Worm (Caenorhabditis elegans) whole organism, L2 larva: Measurements from ENCODE around the gene C16B8.3.

ENCODE experiments used
- C34F6.9 ChIP-seq: fragments of 150-350 bp; optimal IDR thresholded peaks from 2 replicates; lab custom pipeline; 2014; ENCODE audit warnings: missing biosample characterization, missing genetic modification characterization
- F13H6.1 ChIP-seq: sonication (generic microtip); optimal IDR thresholded peaks from 2 replicates; lab custom pipeline; 2016; ENCODE audit warnings: missing genetic modification characterization, missing compliant biosample characterization
- R02D3.7 ChIP-seq: fragments of 150-350 bp; optimal IDR thresholded peaks from 2 replicates; lab custom pipeline; 2014; ENCODE audit warnings: missing biosample characterization, missing genetic modification characterization
- Y55F3AM.14 ChIP-seq: fragments of 200-800 bp; sonication (Bioruptor generic); optimal IDR thresholded peaks from 2 replicates; lab custom pipeline; 2018; ENCODE audit warnings: mild to moderate bottlenecking, missing genetic modification characterization, missing compliant biosample characterization
- ZK546.5 ChIP-seq: sonication (generic microtip); optimal IDR thresholded peaks from 2 replicates; lab custom pipeline; 2017; ENCODE audit warnings: missing biosample characterization, missing genetic modification characterization
- alr-1 ChIP-seq: fragments of 150-350 bp; optimal IDR thresholded peaks from 2 replicates; lab custom pipeline; 2014; ENCODE audit warnings: missing biosample characterization, missing genetic modification characterization
- ceh-16 ChIP-seq: fragments of 150-350 bp; optimal IDR thresholded peaks from 2 replicates; lab custom pipeline; 2014; ENCODE audit warnings: missing biosample characterization, missing genetic modification characterization
- ceh-82 ChIP-seq: fragments of 150-350 bp; optimal IDR thresholded peaks from 2 replicates; lab custom pipeline; 2014; ENCODE audit warnings: missing biosample characterization, missing genetic modification characterization
- crh-2 ChIP-seq: sonication (generic microtip); optimal IDR thresholded peaks from 2 replicates; lab custom pipeline; 2017; ENCODE audit warnings: missing biosample characterization, missing genetic modification characterization
- dmd-4 ChIP-seq: sonication (generic microtip); optimal IDR thresholded peaks from 2 replicates; lab custom pipeline; 2017; ENCODE audit warnings: missing biosample characterization, missing genetic modification characterization
- egl-27 ChIP-seq: sonication (generic microtip); optimal IDR thresholded peaks from 3 replicates; lab custom pipeline; 2017; ENCODE audit warnings: missing biosample characterization, missing genetic modification reagents, missing genetic modification characterization
- elt-1 ChIP-seq: fragments of 150-350 bp; optimal IDR thresholded peaks from 2 replicates; lab custom pipeline; 2014; ENCODE audit warnings: missing biosample characterization, missing genetic modification characterization
- elt-3 ChIP-seq: sonication (generic microtip); optimal IDR thresholded peaks from 2 replicates; lab custom pipeline; 2017; ENCODE audit warnings: missing biosample characterization, missing genetic modification characterization
- fos-1 ChIP-seq: fragments of 150-350 bp; optimal IDR thresholded peaks from 2 replicates; lab custom pipeline; 2014; ENCODE audit warnings: missing biosample characterization, missing genetic modification characterization
- gmeb-1 ChIP-seq: fragments of 150-350 bp; optimal IDR thresholded peaks from 2 replicates; lab custom pipeline; 2014; ENCODE audit warnings: missing biosample characterization, missing genetic modification characterization
- lin-11 ChIP-seq: fragments of 150-350 bp; sonication (generic microtip); optimal IDR thresholded peaks from 2 replicates; lab custom pipeline; 2014; ENCODE audit warnings: missing biosample characterization, missing genetic modification characterization, inconsistent platforms, mixed read lengths
- lin-13 ChIP-seq: fragments of 150-350 bp; optimal IDR thresholded peaks from 2 replicates; lab custom pipeline; 2014; ENCODE audit warnings: missing biosample characterization, missing genetic modification reagents, missing genetic modification characterization
- lsy-2 ChIP-seq, 2 experiments: fragments of 150-350 bp in 1 of 2; sonication (generic microtip) in 1 of 2; optimal IDR thresholded peaks; 2 replicates each; lab custom pipeline; 2014 to 2017; ENCODE audit warnings: missing biosample characterization in 2 of 2, missing genetic modification characterization in 2 of 2
- mab-5 ChIP-seq: fragments of 150-350 bp; optimal IDR thresholded peaks from 2 replicates; lab custom pipeline; 2014; ENCODE audit warnings: missing biosample characterization, missing genetic modification characterization
- mdl-1 ChIP-seq, 2 experiments: fragments of 150-350 bp in 1 of 2; sonication (generic microtip) in 1 of 2; optimal IDR thresholded peaks; 2 replicates each; lab custom pipeline; 2017; ENCODE audit warnings: missing biosample characterization in 2 of 2, missing genetic modification characterization in 2 of 2
- nhr-10 ChIP-seq: sonication (generic microtip); optimal IDR thresholded peaks from 2 replicates; lab custom pipeline; 2017; ENCODE audit warnings: missing biosample characterization, missing genetic modification characterization
- nhr-12 ChIP-seq: fragments of 150-350 bp; optimal IDR thresholded peaks from 2 replicates; lab custom pipeline; 2014; ENCODE audit warnings: missing biosample characterization, missing genetic modification characterization
- nhr-129 ChIP-seq: fragments of 150-350 bp; optimal IDR thresholded peaks from 2 replicates; lab custom pipeline; 2014; ENCODE audit warnings: missing biosample characterization, missing genetic modification characterization
- nhr-21 ChIP-seq: fragments of 150-350 bp; optimal IDR thresholded peaks from 2 replicates; lab custom pipeline; 2014; ENCODE audit warnings: missing biosample characterization, missing genetic modification characterization
- nhr-237 ChIP-seq: fragments of 150-350 bp; optimal IDR thresholded peaks from 2 replicates; lab custom pipeline; 2014; ENCODE audit warnings: missing biosample characterization, missing genetic modification characterization
- nhr-25 ChIP-seq: fragments of 150-350 bp; sonication (generic microtip); optimal IDR thresholded peaks from 3 replicates; lab custom pipeline; 2014; ENCODE audit warnings: missing biosample characterization, missing genetic modification characterization
- nhr-6 ChIP-seq: fragments of 150-350 bp; optimal IDR thresholded peaks from 2 replicates; lab custom pipeline; 2014; ENCODE audit warnings: missing biosample characterization, missing genetic modification characterization
- nhr-77 ChIP-seq: fragments of 150-350 bp; optimal IDR thresholded peaks from 2 replicates; lab custom pipeline; 2014; ENCODE audit warnings: missing biosample characterization, missing genetic modification characterization
- peb-1 ChIP-seq: fragments of 150-350 bp; optimal IDR thresholded peaks from 2 replicates; lab custom pipeline; 2014; ENCODE audit warnings: missing biosample characterization, missing genetic modification characterization
- sem-4 ChIP-seq: fragments of 150-350 bp; optimal IDR thresholded peaks from 2 replicates; lab custom pipeline; 2014; ENCODE audit warnings: missing biosample characterization, missing genetic modification reagents, missing genetic modification characterization
- sma-3 ChIP-seq: sonication (generic microtip); optimal IDR thresholded peaks from 2 replicates; lab custom pipeline; 2016; ENCODE audit warnings: missing genetic modification reagents, missing genetic modification characterization, missing compliant biosample characterization
- sma-9 ChIP-seq, 2 experiments: fragments of 150-350 bp in 1 of 2; sonication (generic microtip) in 1 of 2; optimal IDR thresholded peaks; 2 replicates each; lab custom pipeline; 2014 to 2016; ENCODE audit warnings: missing genetic modification characterization in 2 of 2, mild to moderate bottlenecking in 1 of 2, missing biosample characterization in 1 of 2, missing compliant biosample characterization in 1 of 2, missing genetic modification reagents in 1 of 2, moderate library complexity in 1 of 2
- unc-39 ChIP-seq: fragments of 150-350 bp; optimal IDR thresholded peaks from 2 replicates; lab custom pipeline; 2014; ENCODE audit warnings: missing biosample characterization, missing genetic modification characterization
- unc-55 ChIP-seq: fragments of 150-350 bp; sonication (generic microtip); optimal IDR thresholded peaks from 3 replicates; lab custom pipeline; 2014; ENCODE audit warnings: missing biosample characterization, missing genetic modification reagents, missing genetic modification characterization
- unc-62 ChIP-seq: fragments of 150-350 bp; optimal IDR thresholded peaks from 2 replicates; lab custom pipeline; 2014; ENCODE audit warnings: missing biosample characterization, missing genetic modification reagents, missing genetic modification characterization
- zag-1 ChIP-seq: fragments of 150-350 bp; optimal IDR thresholded peaks from 2 replicates; lab custom pipeline; 2014; ENCODE audit warnings: missing biosample characterization, missing genetic modification characterization
- ztf-1 ChIP-seq: fragments of 200-800 bp; sonication (Bioruptor generic); conservative IDR thresholded peaks from 2 replicates; pipeline ENCODE4 v1.3.6; 2022; ENCODE audit warnings: missing genetic modification characterization, missing compliant biosample characterization
- ztf-11 ChIP-seq: sonication (generic microtip); optimal IDR thresholded peaks from 2 replicates; lab custom pipeline; 2017; ENCODE audit warnings: missing biosample characterization, missing genetic modification characterization
- ztf-4 ChIP-seq: fragments of 150-350 bp; optimal IDR thresholded peaks from 2 replicates; lab custom pipeline; 2014; ENCODE audit warnings: missing biosample characterization, missing genetic modification characterization

The C16B8.3 gene

DNA sequence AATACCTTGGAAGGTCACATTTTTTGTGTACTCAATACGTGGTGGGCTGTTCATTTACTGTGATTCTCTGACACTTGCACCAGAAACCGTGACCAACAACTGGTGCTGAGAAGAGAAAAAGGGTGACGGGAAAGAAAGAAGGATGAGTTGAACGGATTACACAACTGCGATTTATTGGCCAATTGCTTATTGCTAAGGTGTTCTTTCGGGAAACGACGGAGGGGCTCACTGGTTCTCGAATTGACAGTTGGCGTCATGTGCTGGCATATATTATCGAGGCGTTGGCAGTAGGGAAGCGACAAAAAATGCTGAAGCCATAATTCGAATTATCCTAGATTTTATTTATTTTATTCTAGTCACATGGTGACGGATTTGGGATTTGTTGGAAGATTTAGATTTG is 5.7 kb upstream of the C16B8.3 start:
- no peak for TF ChIP-seq lin-11 (tag; lab: Kevin White, UChicago)

DNA sequence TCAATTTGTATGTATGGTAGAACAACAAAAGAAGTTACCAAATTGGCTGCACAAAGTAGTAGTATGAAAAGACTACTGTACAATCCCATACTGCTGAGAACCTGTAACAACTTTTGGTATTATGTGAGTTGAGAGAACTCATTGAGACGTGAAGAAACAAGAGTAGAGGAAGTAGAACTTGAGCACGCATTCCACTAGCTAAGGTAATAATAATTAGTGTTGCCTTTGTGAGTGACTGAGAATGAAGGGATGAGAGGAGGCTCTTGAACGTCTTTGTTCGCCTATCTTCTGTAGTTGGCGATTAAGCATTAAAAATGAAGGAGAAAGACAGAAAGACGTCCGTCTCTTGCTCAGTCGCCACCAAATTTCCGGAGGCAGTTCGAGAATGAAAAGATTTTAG is 5.1 kb upstream of the C16B8.3 start, which contains the start of gene C16B8.4:
C16B8.4 (minus strand) TSS at position 101 of the 400 bp plus-strand sequence.
- TF ChIP-seq crh-2 (tag; lab: Kevin White, UChicago): no peak
- no peak for TF ChIP-seq nhr-12 (tag; lab: Kevin White, UChicago)
- no peak for TF ChIP-seq nhr-21 (tag; lab: Kevin White, UChicago)
- TF ChIP-seq mdl-1 (tag; optimal IDR thresholded peaks at IDR 0.05; lab: Kevin White, UChicago): no peak
- no peak for TF ChIP-seq peb-1 (tag; lab: Kevin White, UChicago)
- TF ChIP-seq lsy-2 (tag; optimal IDR thresholded peaks at IDR 0.05; lab: Kevin White, UChicago): no peak
- no peak for TF ChIP-seq R02D3.7 (tag; lab: Kevin White, UChicago)
- no peak for TF ChIP-seq alr-1
- no peak for TF ChIP-seq nhr-6
- no peak for TF ChIP-seq dmd-4 (tag; lab: Kevin White, UChicago)
- no peak for TF ChIP-seq ztf-1
- TF ChIP-seq, all 48 proteins: peak for 0

DNA sequence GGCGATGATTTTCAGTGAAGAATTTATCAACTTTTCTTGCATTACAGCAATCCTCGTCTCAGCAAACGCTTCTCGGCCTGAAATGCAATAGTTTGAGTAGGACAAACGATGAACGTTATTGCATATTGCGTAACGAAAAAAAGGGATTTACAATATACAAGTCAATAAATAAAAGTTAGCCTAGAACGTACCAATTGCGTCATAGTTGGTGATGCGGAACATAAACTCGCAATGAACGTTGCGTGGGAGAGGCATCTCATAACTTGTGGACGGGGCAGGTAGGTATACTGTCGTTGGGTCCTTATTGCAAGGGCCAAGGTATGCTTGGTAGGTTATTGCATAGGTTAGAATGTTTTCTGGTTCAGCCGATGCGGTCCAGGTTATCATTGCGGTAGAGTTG is 2.4 kb upstream of the C16B8.3 start:
- TF ChIP-seq dmd-4 (tag; lab: Kevin White, UChicago) (no peak), nhr-10 (tag; lab: Kevin White, UChicago) (no peak), sma-9 (GFP tag; optimal IDR thresholded peaks at IDR 0.05; lab: Kevin White, UChicago) (no peak), sma-9 (tag; optimal IDR thresholded peaks at IDR 0.05; lab: Kevin White, UChicago) (no peak), unc-62 (GFP tag; lab: Kevin White, UChicago) (no peak), sem-4 (tag; lab: Kevin White, UChicago) (no peak), F13H6.1 (no peak), fos-1 (tag; lab: Kevin White, UChicago) (no peak)

DNA sequence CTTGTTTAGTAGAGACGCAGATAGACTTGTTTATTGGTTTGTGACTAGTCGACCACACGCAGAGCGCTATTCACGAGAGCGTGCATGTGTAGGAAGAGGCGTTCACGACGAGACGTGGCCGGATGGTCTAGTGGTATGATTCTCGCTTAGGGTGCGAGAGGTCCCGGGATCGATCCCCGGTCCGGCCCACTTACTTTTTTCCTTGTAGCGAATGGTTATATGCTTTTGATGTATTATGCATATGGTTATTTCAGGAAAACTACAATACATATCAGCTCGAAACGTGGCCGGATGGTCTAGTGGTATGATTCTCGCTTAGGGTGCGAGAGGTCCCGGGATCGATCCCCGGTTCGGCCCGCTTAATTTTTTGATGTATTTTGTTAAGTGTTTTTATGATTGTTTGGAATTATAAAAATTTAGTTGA is 1.6 kb upstream of the C16B8.3 start:
- TF ChIP-seq zag-1 (tag; lab: Kevin White, UChicago) (peak; percentile 37), lsy-2 (tag; optimal IDR thresholded peaks at IDR 0.05; lab: Kevin White, UChicago) (peak in 1 of 2 experiments; percentile 69), peb-1 (tag; lab: Kevin White, UChicago) (no peak), C34F6.9 (tag; lab: Kevin White, UChicago) (peak; percentile 47), nhr-129 (peak; percentile 89), ZK546.5 (tag; lab: Kevin White, UChicago) (no peak), mdl-1 (tag; optimal IDR thresholded peaks at IDR 0.05; lab: Kevin White, UChicago) (peak in 1 of 2 experiments; percentile 44), lin-11 (tag; lab: Kevin White, UChicago) (peak; percentile 68), lin-13 (GFP tag; lab: Kevin White, UChicago) (peak; percentile 67), Y55F3AM.14 (GFP tag; lab: Kevin White, UChicago) (no peak), fos-1 (tag; lab: Kevin White, UChicago) (peak; percentile 70), ceh-16 (tag; lab: Kevin White, UChicago) (no peak), elt-3 (no peak), sma-9 (GFP tag; optimal IDR thresholded peaks at IDR 0.05; lab: Kevin White, UChicago) (peak; percentile 72), sma-9 (tag; optimal IDR thresholded peaks at IDR 0.05; lab: Kevin White, UChicago) (no peak), unc-55 (peak; percentile 59), nhr-21 (tag; lab: Kevin White, UChicago) (peak; percentile 48), mab-5 (tag; lab: Kevin White, UChicago) (peak; percentile 67), gmeb-1 (peak; percentile 67), ceh-82 (tag; lab: Kevin White, UChicago) (no peak), egl-27 (tag; lab: Kevin White, UChicago) (peak; percentile 59), crh-2 (tag; lab: Kevin White, UChicago) (peak; percentile 84), sma-3 (GFP tag; lab: Kevin White, UChicago) (peak; percentile 76), F13H6.1 (peak; percentile 68)

DNA sequence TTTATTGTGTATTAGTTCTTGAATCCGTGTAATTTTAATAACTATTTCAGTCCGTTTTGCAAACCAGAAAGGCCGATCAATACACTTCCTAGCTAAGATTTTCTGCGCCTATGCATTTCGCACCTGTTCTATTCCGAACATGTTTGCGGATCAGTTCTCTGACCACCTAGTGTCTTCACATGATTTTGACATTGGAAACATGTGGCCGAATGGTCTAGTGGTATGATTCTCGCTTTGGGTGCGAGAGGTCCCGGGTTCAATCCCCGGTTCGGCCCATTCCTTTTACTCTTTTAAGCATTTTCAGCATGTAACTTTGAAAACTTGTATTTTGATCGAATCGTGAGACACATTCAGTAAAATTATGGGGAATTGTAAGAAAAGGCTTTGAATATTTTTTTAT is 919 bp upstream of the C16B8.3 start:
- TF ChIP-seq elt-1 (tag; lab: Kevin White, UChicago) (no peak), ceh-82 (tag; lab: Kevin White, UChicago) (no peak), ztf-4 (no peak), mdl-1 (tag; optimal IDR thresholded peaks at IDR 0.05; lab: Kevin White, UChicago) (no peak), lsy-2 (tag; optimal IDR thresholded peaks at IDR 0.05; lab: Kevin White, UChicago) (no peak), fos-1 (tag; lab: Kevin White, UChicago) (no peak), C34F6.9 (tag; lab: Kevin White, UChicago) (no peak), sma-3 (GFP tag; lab: Kevin White, UChicago) (no peak), ztf-1 (no peak), ZK546.5 (tag; lab: Kevin White, UChicago) (no peak), unc-62 (GFP tag; lab: Kevin White, UChicago) (no peak), nhr-25 (tag; lab: Kevin White, UChicago) (no peak), zag-1 (tag; lab: Kevin White, UChicago) (no peak), dmd-4 (tag; lab: Kevin White, UChicago) (no peak), nhr-77 (tag; lab: Kevin White, UChicago) (no peak), alr-1 (no peak), crh-2 (tag; lab: Kevin White, UChicago) (peak; percentile 25), nhr-129 (peak; percentile 49), nhr-237 (tag; lab: Kevin White, UChicago) (no peak), sma-9 (GFP tag; optimal IDR thresholded peaks at IDR 0.05; lab: Kevin White, UChicago) (peak; percentile 18), sma-9 (tag; optimal IDR thresholded peaks at IDR 0.05; lab: Kevin White, UChicago) (no peak), R02D3.7 (tag; lab: Kevin White, UChicago) (no peak), ztf-11 (tag; lab: Kevin White, UChicago) (no peak), unc-39 (no peak)
